Worm (Caenorhabditis elegans) whole organism, early embryonic: ENCODE data around the gene K07H8.8.

Experiments used
- F13C5.2 ChIP-seq: sonication (generic microtip); optimal IDR thresholded peaks from 2 replicates; lab custom pipeline; 2017; ENCODE audit warnings: mild to moderate bottlenecking, missing genetic modification characterization, inconsistent platforms, missing compliant biosample characterization
- ama-1 ChIP-seq: fragments of 150-350 bp; optimal IDR thresholded peaks from 2 replicates; lab custom pipeline; 2014
- ets-7 ChIP-seq: sonication (generic microtip); optimal IDR thresholded peaks from 2 replicates; lab custom pipeline; 2016; ENCODE audit warnings: missing genotype, missing genetic modification characterization, missing compliant biosample characterization
- hmg-4 ChIP-seq: fragments of 200-800 bp; sonication (Bioruptor generic); optimal IDR thresholded peaks from 2 replicates; lab custom pipeline; 2018; ENCODE audit warnings: mild to moderate bottlenecking, missing genetic modification characterization, missing compliant biosample characterization
- hnd-1 ChIP-seq: sonication (generic microtip); optimal IDR thresholded peaks from 2 replicates; lab custom pipeline; 2016; ENCODE audit warnings: missing genetic modification characterization, missing compliant biosample characterization
- pes-1 ChIP-seq: fragments of 200-800 bp; sonication (Bioruptor generic); IDR thresholded peaks from 2 replicates; pipeline ENCODE4 v1.3.6; 2022; ENCODE audit warnings: missing genetic modification reagents, missing genetic modification characterization, missing compliant biosample characterization
- scrt-1 ChIP-seq: fragments of 200-800 bp; sonication (Bioruptor generic); IDR thresholded peaks from 2 replicates; pipeline ENCODE4 v1.3.6; 2022; ENCODE audit warnings: missing genetic modification characterization, missing compliant biosample characterization
- sea-1 ChIP-seq: fragments of 200-800 bp; sonication (Bioruptor generic); conservative IDR thresholded peaks from 2 replicates; pipeline ENCODE4 v1.3.6; 2022; ENCODE audit warnings: missing genetic modification characterization, missing compliant biosample characterization
- tbx-11 ChIP-seq: fragments of 200-800 bp; sonication (Bioruptor generic); IDR thresholded peaks from 2 replicates; pipeline ENCODE4 v1.3.6; 2022; ENCODE audit warnings: missing genetic modification characterization, missing compliant biosample characterization

ce11 chrIV:8262671-8263070 lies 5.5 kb downstream of the K07H8.8 start:
- TF ChIP-seq hnd-1 (tag; lab: Kevin White, UChicago) = no peak
- no peak for TF ChIP-seq sea-1
- TF ChIP-seq ama-1 = no peak
- no peak for TF ChIP-seq ets-7 (tag; lab: Kevin White, UChicago)
- TF ChIP-seq hmg-4 = no peak
- no peak for TF ChIP-seq tbx-11
- no peak for TF ChIP-seq F13C5.2 (tag; lab: Kevin White, UChicago)
- TF ChIP-seq scrt-1 = no peak
- TF ChIP-seq pes-1 (GFP tag; lab: Robert Waterston, UW) = no peak
